Fruit fly (Drosophila melanogaster) whole organism, embryonic: ENCODE measurements around the gene CG13097.

Experiments
- Ada2b ChIP-seq: fragments of 200-800 bp; sonication (Bioruptor generic); IDR thresholded peaks from 2 replicates; pipeline ENCODE4 v1.3.6; 2022; ENCODE audit warnings: missing biosample characterization, missing genetic modification characterization
- Aef1 ChIP-seq: fragments of 200-800 bp; sonication (Bioruptor generic); IDR thresholded peaks from 3 replicates; pipeline ENCODE4 v1.3.6; 2022; ENCODE audit warnings: missing biosample characterization, missing genetic modification characterization
- Atf-2 ChIP-seq: fragments of 200-800 bp; sonication (Bioruptor generic); optimal IDR thresholded peaks from 2 replicates; lab custom pipeline; 2016; ENCODE audit warnings: missing biosample characterization, missing genetic modification characterization
- CG10147 ChIP-seq: fragments of 200-800 bp; sonication (Bioruptor generic); optimal IDR thresholded peaks from 2 replicates; lab custom pipeline; 2019; ENCODE audit warnings: missing biosample characterization, mild to moderate bottlenecking, missing genetic modification characterization, moderate library complexity
- CG10543 ChIP-seq: fragments of 200-800 bp; sonication (Bioruptor generic); optimal IDR thresholded peaks from 3 replicates; lab custom pipeline; 2017; ENCODE audit warnings: missing biosample characterization, mild to moderate bottlenecking, missing genetic modification characterization, moderate library complexity
- CG12219 ChIP-seq: fragments of 200-800 bp; sonication (Bioruptor generic); optimal IDR thresholded peaks from 3 replicates; lab custom pipeline; 2018; ENCODE audit warnings: missing biosample characterization, mild to moderate bottlenecking, missing genetic modification characterization
- CG13775 ChIP-seq: fragments of 200-800 bp; sonication (Bioruptor generic); optimal IDR thresholded peaks from 3 replicates; lab custom pipeline; 2017; ENCODE audit warnings: missing biosample characterization, mild to moderate bottlenecking, missing genetic modification characterization
- CG15479 ChIP-seq: fragments of 200-800 bp; sonication (Bioruptor generic); optimal IDR thresholded peaks from 3 replicates; lab custom pipeline; 2019; ENCODE audit warnings: missing biosample characterization, mild to moderate bottlenecking, missing genetic modification characterization, moderate library complexity
- CG16813 ChIP-seq: fragments of 200-800 bp; sonication (Bioruptor generic); IDR thresholded peaks from 3 replicates; pipeline ENCODE4 v1.3.6; 2022; ENCODE audit warnings: missing biosample characterization, missing genetic modification characterization; ENCODE audit not compliant: partially characterized antibody
- CG16863 ChIP-seq: fragments of 200-800 bp; sonication (Bioruptor generic); optimal IDR thresholded peaks from 3 replicates; lab custom pipeline; 2016; ENCODE audit warnings: missing biosample characterization, missing genetic modification characterization
- CG18011 ChIP-seq: fragments of 200-800 bp; sonication (Bioruptor generic); optimal IDR thresholded peaks from 2 replicates; lab custom pipeline; 2017; ENCODE audit warnings: missing biosample characterization, missing genetic modification characterization, mild to moderate bottlenecking, moderate library complexity, missing genotype
- CG2116 ChIP-seq: fragments of 200-800 bp; sonication (Bioruptor generic); optimal IDR thresholded peaks from 3 replicates; lab custom pipeline; 2018; ENCODE audit warnings: missing biosample characterization, mild to moderate bottlenecking, missing genetic modification characterization
- CG2120 ChIP-seq: fragments of 200-800 bp; sonication (Bioruptor generic); optimal IDR thresholded peaks from 3 replicates; lab custom pipeline; 2016; ENCODE audit warnings: missing biosample characterization, missing genetic modification characterization
- CG2202 ChIP-seq: fragments of 200-800 bp; sonication (Bioruptor generic); optimal IDR thresholded peaks from 2 replicates; lab custom pipeline; 2018; ENCODE audit warnings: missing biosample characterization, mild to moderate bottlenecking, missing genetic modification characterization
- CG3163 ChIP-seq: fragments of 200-800 bp; sonication (Bioruptor generic); optimal IDR thresholded peaks from 3 replicates; lab custom pipeline; 2016; ENCODE audit warnings: missing biosample characterization, missing genetic modification characterization
- CG3726 ChIP-seq: fragments of 200-800 bp; sonication (Bioruptor generic); IDR thresholded peaks from 3 replicates; pipeline ENCODE4, ENCODE4 v1.3.6; 2022; ENCODE audit warnings: missing biosample characterization, missing genetic modification characterization
- CG4617 ChIP-seq: fragments of 200-800 bp; sonication (Bioruptor generic); optimal IDR thresholded peaks from 3 replicates; lab custom pipeline; 2016; ENCODE audit warnings: missing biosample characterization, missing genetic modification characterization, borderline replicate concordance
- CG4820 ChIP-seq: fragments of 200-800 bp; sonication (Bioruptor generic); optimal IDR thresholded peaks from 3 replicates; lab custom pipeline; 2016; ENCODE audit warnings: missing biosample characterization, missing genetic modification characterization
- CG7745 ChIP-seq: fragments of 200-800 bp; sonication (Bioruptor generic); optimal IDR thresholded peaks from 2 replicates; lab custom pipeline; 2018; ENCODE audit warnings: missing biosample characterization, mild to moderate bottlenecking, missing genetic modification characterization, moderate library complexity
- CG7839 ChIP-seq: fragments of 200-800 bp; sonication (Bioruptor generic); optimal IDR thresholded peaks from 3 replicates; lab custom pipeline; 2018; ENCODE audit warnings: missing biosample characterization, mild to moderate bottlenecking, missing genetic modification characterization, moderate library complexity
- CG8359 ChIP-seq: fragments of 200-800 bp; sonication (Bioruptor generic); optimal IDR thresholded peaks from 2 replicates; lab custom pipeline; 2017; ENCODE audit warnings: missing biosample characterization, mild to moderate bottlenecking, missing genetic modification characterization, borderline replicate concordance
- D19A ChIP-seq: fragments of 200-800 bp; optimal IDR thresholded peaks from 3 replicates; lab custom pipeline; 2019; ENCODE audit warnings: missing biosample characterization, mild to moderate bottlenecking, missing genetic modification characterization, moderate library complexity
- Drgx ChIP-seq: fragments of 200-800 bp; sonication (Bioruptor generic); IDR thresholded peaks from 2 replicates; pipeline ENCODE4 v1.3.6; 2022; ENCODE audit warnings: missing biosample characterization, missing genetic modification characterization
- Ets97D ChIP-seq: fragments of 200-800 bp; sonication (Bioruptor generic); optimal IDR thresholded peaks from 3 replicates; lab custom pipeline; 2016; ENCODE audit warnings: missing biosample characterization, missing genetic modification characterization
- HLH4C ChIP-seq: fragments of 200-800 bp; sonication (Bioruptor generic); IDR thresholded peaks from 3 replicates; pipeline ENCODE4 v1.3.6; 2022; ENCODE audit warnings: missing biosample characterization, missing genetic modification characterization; ENCODE audit not compliant: partially characterized antibody
- Hand ChIP-seq: fragments of 200-800 bp; sonication (Bioruptor generic); optimal IDR thresholded peaks from 2 replicates; lab custom pipeline; 2017; ENCODE audit warnings: mild to moderate bottlenecking, missing biosample characterization, missing genetic modification reagents, missing genetic modification characterization
- Kr ChIP-seq: fragments of 200-800 bp; sonication (Bioruptor generic); optimal IDR thresholded peaks from 2 replicates; lab custom pipeline; 2017; ENCODE audit warnings: missing biosample characterization, mild to moderate bottlenecking, missing genetic modification characterization
- Nf-YA ChIP-seq: fragments of 200-800 bp; sonication (Bioruptor generic); IDR thresholded peaks from 2 replicates; pipeline ENCODE4 v1.3.6; 2022; ENCODE audit warnings: missing biosample characterization, missing genetic modification characterization
- NfI ChIP-seq: fragments of 200-800 bp; sonication (Bioruptor generic); optimal IDR thresholded peaks from 3 replicates; lab custom pipeline; 2018; ENCODE audit warnings: missing biosample characterization, mild to moderate bottlenecking, missing genetic modification characterization, moderate library complexity
- Sox100B ChIP-seq: fragments of 200-800 bp; sonication (Bioruptor generic); optimal IDR thresholded peaks from 3 replicates; lab custom pipeline; 2018; ENCODE audit warnings: missing biosample characterization, mild to moderate bottlenecking, missing genetic modification characterization
- Sox102F ChIP-seq: fragments of 200-800 bp; sonication (Bioruptor generic); optimal IDR thresholded peaks from 2 replicates; lab custom pipeline; 2018; ENCODE audit warnings: missing biosample characterization, mild to moderate bottlenecking, missing genetic modification characterization, moderate library complexity
- Vsx1 ChIP-seq: fragments of 200-800 bp; sonication (Bioruptor generic); optimal IDR thresholded peaks from 2 replicates; lab custom pipeline; 2017; ENCODE audit warnings: missing biosample characterization, mild to moderate bottlenecking, missing genetic modification characterization, missing genetic modification reagents
- cg ChIP-seq: fragments of 200-800 bp; sonication (Bioruptor generic); optimal IDR thresholded peaks from 3 replicates; lab custom pipeline; 2019; ENCODE audit warnings: missing biosample characterization, mild to moderate bottlenecking, missing genetic modification characterization, moderate library complexity
- corto ChIP-seq: fragments of 200-800 bp; sonication (Bioruptor generic); optimal IDR thresholded peaks from 2 replicates; lab custom pipeline; 2016; ENCODE audit warnings: missing biosample characterization, mild to moderate bottlenecking, missing genetic modification characterization, moderate library complexity
- croc ChIP-seq: fragments of 200-800 bp; sonication (Bioruptor generic); conservative IDR thresholded peaks from 3 replicates; pipeline ENCODE4 v1.3.6; 2022; ENCODE audit warnings: missing biosample characterization, missing genetic modification characterization
- crp ChIP-seq, 2 experiments: fragments of 200-800 bp; sonication (Bioruptor generic); optimal IDR thresholded peaks; 2 replicates in 1 of 2; 3 replicates in 1 of 2; lab custom pipeline; 2017; ENCODE audit warnings: missing biosample characterization in 2 of 2, missing genetic modification characterization in 2 of 2, mild to moderate bottlenecking in 1 of 2, moderate library complexity in 1 of 2
- da ChIP-seq: fragments of 200-800 bp; sonication (Bioruptor generic); optimal IDR thresholded peaks from 2 replicates; lab custom pipeline; 2016; ENCODE audit warnings: missing biosample characterization, missing genetic modification characterization
- ems ChIP-seq: fragments of 200-800 bp; sonication (Bioruptor generic); optimal IDR thresholded peaks from 3 replicates; lab custom pipeline; 2016; ENCODE audit warnings: missing biosample characterization, missing genetic modification characterization
- eve ChIP-seq, 2 experiments: fragments of >200 bp; optimal IDR thresholded peaks; 2 replicates each; lab custom pipeline; 2017; ENCODE audit warnings: missing biosample characterization in 2 of 2, missing genetic modification characterization in 2 of 2
- gfzf ChIP-seq: fragments of 200-800 bp; sonication (Bioruptor generic); optimal IDR thresholded peaks from 2 replicates; lab custom pipeline; 2016; ENCODE audit warnings: missing biosample characterization, mild to moderate bottlenecking, missing genetic modification characterization, moderate library complexity
- klu ChIP-seq: fragments of 200-800 bp; sonication (Bioruptor generic); IDR thresholded peaks from 2 replicates; pipeline ENCODE4 v1.3.6; 2022; ENCODE audit warnings: missing biosample characterization, missing genetic modification characterization
- mam ChIP-seq: fragments of 200-800 bp; sonication (Bioruptor generic); optimal IDR thresholded peaks from 3 replicates; lab custom pipeline; 2016; ENCODE audit warnings: missing biosample characterization, missing genetic modification characterization
- oc ChIP-seq: fragments of 200-800 bp; sonication (Bioruptor generic); optimal IDR thresholded peaks from 2 replicates; lab custom pipeline; 2018; ENCODE audit warnings: missing biosample characterization, mild to moderate bottlenecking, missing genetic modification characterization, moderate library complexity
- onecut ChIP-seq: fragments of 200-800 bp; sonication (Bioruptor generic); IDR thresholded peaks from 2 replicates; pipeline ENCODE4 v1.3.6; 2022; ENCODE audit warnings: missing biosample characterization, missing genetic modification characterization
- org-1 ChIP-seq: fragments of 200-800 bp; sonication (Bioruptor generic); optimal IDR thresholded peaks from 2 replicates; lab custom pipeline; 2017; ENCODE audit warnings: missing biosample characterization, missing genetic modification characterization
- phol ChIP-seq: fragments of 200-800 bp; sonication (Bioruptor generic); optimal IDR thresholded peaks from 3 replicates; lab custom pipeline; 2018; ENCODE audit warnings: missing biosample characterization, mild to moderate bottlenecking, missing genetic modification characterization, moderate library complexity
- psq ChIP-seq: fragments of 200-800 bp; sonication (Bioruptor generic); optimal IDR thresholded peaks from 2 replicates; lab custom pipeline; 2017; ENCODE audit warnings: missing biosample characterization, missing genetic modification characterization
- rib ChIP-seq: fragments of 200-800 bp; sonication (Bioruptor generic); IDR thresholded peaks from 2 replicates; pipeline ENCODE4 v1.3.6; 2022; ENCODE audit warnings: missing biosample characterization, missing genetic modification characterization
- wek ChIP-seq: fragments of 200-800 bp; sonication (Bioruptor generic); optimal IDR thresholded peaks from 3 replicates; lab custom pipeline; 2018; ENCODE audit warnings: missing biosample characterization, mild to moderate bottlenecking, missing genetic modification characterization, moderate library complexity
- zfh1 ChIP-seq: fragments of 200-800 bp; sonication (Bioruptor generic); IDR thresholded peaks from 3 replicates; pipeline ENCODE4 v1.3.6; 2022; ENCODE audit warnings: missing biosample characterization, missing genetic modification characterization

Gene CG13097

dm6 chr2L:8545393-8546100 lies 30.9 kb upstream of the CG13097 start (continued):
- no peak for TF ChIP-seq CG2202 (tag; lab: Kevin White, UChicago)
- no peak for TF ChIP-seq eve (GFP tag; optimal IDR thresholded peaks at IDR 0.05; lab: Kevin White, UChicago)
- TF ChIP-seq CG13775 (GFP tag; lab: Kevin White, UChicago) = no peak
- no peak for TF ChIP-seq ems
- TF ChIP-seq corto = no peak
- TF ChIP-seq zfh1 (GFP tag; lab: Robert Waterston, UW) = no peak
- TF ChIP-seq CG7839 (tag; lab: Kevin White, UChicago) = no peak
- TF ChIP-seq CG12219 (GFP tag; lab: Kevin White, UChicago) = no peak
- TF ChIP-seq CG16863 (GFP tag; lab: Kevin White, UChicago) = no peak
- TF ChIP-seq NfI (GFP tag; lab: Kevin White, UChicago) = no peak
- no peak for TF ChIP-seq Nf-YA (GFP tag; lab: Robert Waterston, UW)
- peak; percentile 87 for TF ChIP-seq CG15479 (GFP tag; lab: Kevin White, UChicago)
- no peak for TF ChIP-seq Drgx (GFP tag; lab: Robert Waterston, UW)
- no peak for TF ChIP-seq Ada2b
- TF ChIP-seq D19A (tag; lab: Kevin White, UChicago) = peak; percentile 30
- TF ChIP-seq wek = no peak
- no peak for TF ChIP-seq cg (GFP tag; lab: Kevin White, UChicago)
- no peak for TF ChIP-seq Ets97D (GFP tag; lab: Kevin White, UChicago)
- no peak for TF ChIP-seq CG16813
- TF ChIP-seq HLH4C (GFP tag; lab: Robert Waterston, UW) = no peak
- TF ChIP-seq CG10543 = no peak
- no peak for TF ChIP-seq Kr (GFP tag; lab: Kevin White, UChicago)
- TF ChIP-seq CG3163 (GFP tag; lab: Kevin White, UChicago) = no peak
- no peak for TF ChIP-seq Aef1 (GFP tag; lab: Robert Waterston, UW)
- peak; percentile 6 for TF ChIP-seq Sox102F
- no peak for TF ChIP-seq CG8359 (GFP tag; lab: Kevin White, UChicago)
- TF ChIP-seq gfzf (GFP tag; lab: Kevin White, UChicago) = no peak
- no peak for TF ChIP-seq klu (GFP tag; lab: Robert Waterston, UW)
- no peak for TF ChIP-seq CG4820 (GFP tag; lab: Kevin White, UChicago)
- TF ChIP-seq CG10147 (GFP tag; lab: Kevin White, UChicago) = no peak
- no peak for TF ChIP-seq onecut (GFP tag; lab: Robert Waterston, UW)
- no peak for TF ChIP-seq CG3726
- no peak for TF ChIP-seq CG2116 (GFP tag; lab: Kevin White, UChicago)
- TF ChIP-seq CG2120 (GFP tag; lab: Kevin White, UChicago) = no peak
- TF ChIP-seq crp (GFP tag; optimal IDR thresholded peaks at IDR 0.05; lab: Kevin White, UChicago) = no peak
- no peak for TF ChIP-seq Vsx1 (GFP tag; lab: Kevin White, UChicago)
- TF ChIP-seq CG4617 (GFP tag; lab: Kevin White, UChicago) = no peak
- no peak for TF ChIP-seq oc
- TF ChIP-seq phol (tag; lab: Kevin White, UChicago) = peak; percentile 20
- TF ChIP-seq org-1 (GFP tag; lab: Kevin White, UChicago) = no peak
- no peak for TF ChIP-seq CG18011 (GFP tag; lab: Kevin White, UChicago)
- TF ChIP-seq rib (GFP tag; lab: Robert Waterston, UW) = no peak
- no peak for TF ChIP-seq psq (GFP tag; lab: Kevin White, UChicago)
- no peak for TF ChIP-seq Atf-2 (GFP tag; lab: Kevin White, UChicago)
- TF ChIP-seq Hand = no peak
- no peak for TF ChIP-seq CG7745 (tag; lab: Kevin White, UChicago)
- TF ChIP-seq mam = no peak
- no peak for TF ChIP-seq Sox100B
- TF ChIP-seq croc = no peak
- no peak for TF ChIP-seq da (GFP tag; lab: Kevin White, UChicago)
